Worm (Caenorhabditis elegans) whole organism, late embryonic: ENCODE measurements around the gene arl-3.

ENCODE experiments used
- ama-1 ChIP-seq: fragments of 150-350 bp; optimal IDR thresholded peaks from 2 replicates; lab custom pipeline; 2014
- ceh-2 ChIP-seq: sonication (generic microtip); optimal IDR thresholded peaks from 2 replicates; lab custom pipeline; 2016; ENCODE audit warnings: missing genotype, missing genetic modification characterization, missing compliant biosample characterization
- fax-1 ChIP-seq: sonication (generic microtip); optimal IDR thresholded peaks from 2 replicates; lab custom pipeline; 2016; ENCODE audit warnings: missing genotype, missing genetic modification characterization, missing compliant biosample characterization

- TF ChIP-seq ama-1 (no peak), fax-1 (tag; lab: Kevin White, UChicago) (no peak), ceh-2 (no peak)
Measured at ce11 chrII:14591699-14592098, 14.6 kb upstream of the arl-3 start, which contains the start of gene C01G12.7.
